Fruit fly (Drosophila melanogaster): Measurements from ENCODE around the gene CG17036.

dm6 chr2L:12719712-12720429, 19.3 kb upstream of the CG17036 start:
- TF ChIP-seq Sin3A (optimal IDR thresholded peaks at IDR 0.05) (no peak), Myc (optimal IDR thresholded peaks at IDR 0.05) (no peak), h (optimal IDR thresholded peaks at IDR 0.05) (no peak), insv (optimal IDR thresholded peaks at IDR 0.05) (no peak), psq (optimal IDR thresholded peaks at IDR 0.05) (no peak)
